Worm (Caenorhabditis elegans) whole organism, L1 larva: Measurements from ENCODE around the gene try-9.
A peak's percentile ranks its signal among the peaks of the same experiment; 100 is the strongest.

Experiments
- C04F5.9 ChIP-seq: sonication (generic microtip); optimal IDR thresholded peaks from 2 replicates; lab custom pipeline; 2016; ENCODE audit warnings: missing genetic modification characterization, missing compliant biosample characterization
- F16B12.6 ChIP-seq: fragments of 150-350 bp; optimal IDR thresholded peaks from 2 replicates; lab custom pipeline; 2014; ENCODE audit warnings: missing biosample characterization, missing genetic modification characterization
- Y116A8C.19 ChIP-seq: sonication (generic microtip); optimal IDR thresholded peaks from 2 replicates; lab custom pipeline; 2016; ENCODE audit warnings: missing compliant biosample characterization, missing genetic modification characterization, borderline replicate concordance
- blmp-1 ChIP-seq: fragments of 150-350 bp; optimal IDR thresholded peaks from 2 replicates; lab custom pipeline; 2014; ENCODE audit warnings: missing biosample characterization, missing genetic modification characterization
- ceh-82 ChIP-seq, 3 experiments: fragments of 150-350 bp in 1 of 3; sonication (generic microtip) in 2 of 3; optimal IDR thresholded peaks; 2 replicates each; lab custom pipeline; 2014 to 2017; ENCODE audit warnings: missing biosample characterization in 3 of 3, missing genetic modification characterization in 3 of 3
- ceh-90 ChIP-seq: sonication (generic microtip); optimal IDR thresholded peaks from 2 replicates; lab custom pipeline; 2016; ENCODE audit warnings: missing genetic modification characterization, missing compliant biosample characterization
- ces-1 ChIP-seq: fragments of 150-350 bp; optimal IDR thresholded peaks from 2 replicates; lab custom pipeline; 2014; ENCODE audit warnings: missing biosample characterization, missing genetic modification reagents, missing genetic modification characterization
- dpl-1 ChIP-seq, 3 experiments: fragments of 150-350 bp in 2 of 3; sonication (generic microtip) in 1 of 3; optimal IDR thresholded peaks; 2 replicates each; lab custom pipeline; 2014 to 2017; ENCODE audit warnings: missing biosample characterization in 3 of 3, missing genetic modification characterization in 3 of 3, missing genetic modification reagents in 3 of 3
- efl-1 ChIP-seq, 4 experiments: fragments of 150-350 bp; optimal IDR thresholded peaks in 3 of 4; peaks in 1 of 4; 1 replicate in 1 of 4; 2 replicates in 3 of 4; lab custom pipeline; 2014; ENCODE audit warnings: missing biosample characterization in 2 of 4, missing genetic modification characterization in 2 of 4, missing genetic modification reagents in 2 of 4
- egl-13 ChIP-seq: sonication (generic microtip); optimal IDR thresholded peaks from 2 replicates; lab custom pipeline; 2016; ENCODE audit warnings: missing genotype, missing genetic modification reagents, missing genetic modification characterization, missing compliant biosample characterization
- egl-27 ChIP-seq, 2 experiments: fragments of 150-350 bp in 1 of 2; sonication (generic microtip); optimal IDR thresholded peaks; 3 replicates each; lab custom pipeline; 2017 to 2018; ENCODE audit warnings: missing biosample characterization in 2 of 2, missing genetic modification characterization in 2 of 2, missing genetic modification reagents in 2 of 2
- elt-2 ChIP-seq: sonication (generic microtip); optimal IDR thresholded peaks from 2 replicates; lab custom pipeline; 2016; ENCODE audit warnings: missing genetic modification characterization, mild to moderate bottlenecking, inconsistent platforms, missing compliant biosample characterization, missing genetic modification reagents
- ets-5 ChIP-seq: fragments of 200-800 bp; sonication (Bioruptor generic); IDR thresholded peaks from 2 replicates; pipeline ENCODE4 v1.3.6; 2022; ENCODE audit warnings: missing genetic modification characterization, missing compliant biosample characterization
- fkh-10 ChIP-seq: sonication (generic microtip); optimal IDR thresholded peaks from 2 replicates; lab custom pipeline; 2017; ENCODE audit warnings: missing biosample characterization, missing genetic modification reagents, missing genetic modification characterization
- fos-1 ChIP-seq: fragments of 150-350 bp; optimal IDR thresholded peaks from 2 replicates; lab custom pipeline; 2014; ENCODE audit warnings: missing biosample characterization, missing genetic modification characterization
- grh-1 ChIP-seq: fragments of 200-800 bp; sonication (Bioruptor generic); IDR thresholded peaks from 2 replicates; pipeline ENCODE4 v1.3.6; 2022; ENCODE audit warnings: missing genetic modification reagents, missing genetic modification characterization, missing compliant biosample characterization
- hlh-4 ChIP-seq: sonication (generic microtip); optimal IDR thresholded peaks from 2 replicates; lab custom pipeline; 2016; ENCODE audit warnings: mild to moderate bottlenecking, missing genetic modification characterization, missing compliant biosample characterization
- hpl-2 ChIP-seq: fragments of 150-350 bp; optimal IDR thresholded peaks from 2 replicates; lab custom pipeline; 2014; ENCODE audit warnings: missing biosample characterization, missing genetic modification reagents, missing genetic modification characterization
- irx-1 ChIP-seq: sonication (generic microtip); optimal IDR thresholded peaks from 2 replicates; lab custom pipeline; 2016; ENCODE audit warnings: missing genetic modification characterization, missing compliant biosample characterization
- jun-1 ChIP-seq: fragments of 150-350 bp; optimal IDR thresholded peaks from 2 replicates; lab custom pipeline; 2014; ENCODE audit warnings: missing biosample characterization, missing genetic modification reagents, missing genetic modification characterization
- lin-13 ChIP-seq: fragments of 150-350 bp; optimal IDR thresholded peaks from 2 replicates; lab custom pipeline; 2014; ENCODE audit warnings: missing biosample characterization, missing genetic modification reagents, missing genetic modification characterization
- lin-14 ChIP-seq: fragments of 200-800 bp; sonication (Bioruptor generic); optimal IDR thresholded peaks from 2 replicates; lab custom pipeline; 2018; ENCODE audit warnings: mild to moderate bottlenecking, missing genetic modification characterization, moderate library complexity, missing compliant biosample characterization
- lin-15B ChIP-seq: fragments of 150-350 bp; sonication (generic microtip); optimal IDR thresholded peaks from 3 replicates; lab custom pipeline; 2014; ENCODE audit warnings: missing biosample characterization, missing genetic modification characterization
- lin-35 ChIP-seq, 2 experiments: fragments of 150-350 bp; optimal IDR thresholded peaks; 2 replicates each; lab custom pipeline; 2014; ENCODE audit warnings: missing biosample characterization in 2 of 2, missing genetic modification characterization in 2 of 2, missing genetic modification reagents in 2 of 2
- lin-39 ChIP-seq: fragments of 150-350 bp; optimal IDR thresholded peaks from 2 replicates; lab custom pipeline; 2014; ENCODE audit warnings: missing biosample characterization, missing genetic modification reagents, missing genetic modification characterization
- lir-3 ChIP-seq: sonication (generic microtip); optimal IDR thresholded peaks from 2 replicates; lab custom pipeline; 2016; ENCODE audit warnings: mild to moderate bottlenecking, missing genetic modification characterization, moderate library complexity, missing compliant biosample characterization; ENCODE audit not compliant: poor library complexity
- mdl-1 ChIP-seq, 2 experiments: fragments of 150-350 bp; optimal IDR thresholded peaks; 2 replicates each; lab custom pipeline; 2014 to 2017; ENCODE audit warnings: missing biosample characterization in 2 of 2, missing genetic modification characterization in 2 of 2, inconsistent platforms in 1 of 2
- nhr-19 ChIP-seq: fragments of 200-800 bp; sonication (Bioruptor generic); conservative IDR thresholded peaks from 2 replicates; pipeline ENCODE4 v1.3.6; 2022; ENCODE audit warnings: missing genetic modification characterization, missing compliant biosample characterization
- nhr-20 ChIP-seq: sonication (generic microtip); optimal IDR thresholded peaks from 2 replicates; lab custom pipeline; 2016; ENCODE audit warnings: mild to moderate bottlenecking, missing genetic modification characterization, missing compliant biosample characterization
- nhr-76 ChIP-seq: sonication (generic microtip); optimal IDR thresholded peaks from 2 replicates; lab custom pipeline; 2017; ENCODE audit warnings: missing biosample characterization, missing genetic modification characterization
- nhr-77 ChIP-seq: fragments of 150-350 bp; optimal IDR thresholded peaks from 2 replicates; lab custom pipeline; 2014; ENCODE audit warnings: missing biosample characterization, missing genetic modification characterization
- nhr-84 ChIP-seq: sonication (generic microtip); optimal IDR thresholded peaks from 2 replicates; lab custom pipeline; 2017; ENCODE audit warnings: missing biosample characterization, missing genetic modification characterization
- nhr-85 ChIP-seq: sonication (generic microtip); peaks from one replicate; lab custom pipeline; 2016; ENCODE audit warnings: missing genetic modification characterization, inconsistent platforms, missing compliant biosample characterization
- sox-4 ChIP-seq: sonication (generic microtip); optimal IDR thresholded peaks from 2 replicates; lab custom pipeline; 2016; ENCODE audit warnings: missing genetic modification characterization, missing compliant biosample characterization
- swsn-7 ChIP-seq: sonication (generic microtip); optimal IDR thresholded peaks from 2 replicates; lab custom pipeline; 2016; ENCODE audit warnings: missing genetic modification characterization, missing compliant biosample characterization
- unc-30 ChIP-seq: sonication (generic microtip); optimal IDR thresholded peaks from 2 replicates; lab custom pipeline; 2017; ENCODE audit warnings: missing biosample characterization, missing genetic modification characterization
- unc-86 ChIP-seq: sonication (generic microtip); optimal IDR thresholded peaks from 2 replicates; lab custom pipeline; 2016; ENCODE audit warnings: missing genetic modification characterization, missing compliant biosample characterization
- vab-15 ChIP-seq: sonication (generic microtip); optimal IDR thresholded peaks from 2 replicates; lab custom pipeline; 2017; ENCODE audit warnings: missing genotype, mild to moderate bottlenecking, missing genetic modification characterization, missing compliant biosample characterization
- zag-1 ChIP-seq: fragments of 150-350 bp; optimal IDR thresholded peaks from 2 replicates; lab custom pipeline; 2014; ENCODE audit warnings: missing biosample characterization, missing genetic modification characterization
- zip-4 ChIP-seq: fragments of 200-800 bp; sonication (Bioruptor generic); optimal IDR thresholded peaks from 2 replicates; lab custom pipeline; 2018; ENCODE audit warnings: mild to moderate bottlenecking, missing genetic modification characterization, moderate library complexity, missing compliant biosample characterization

Gene try-9

ce11 chrII:4359219-4359618, 8.8 kb upstream of the try-9 start:
- TF ChIP-seq nhr-76 (tag; lab: Kevin White, UChicago), result no peak
- no peak for TF ChIP-seq efl-1 (optimal IDR thresholded peaks at IDR 0.05; lab: Kevin White, UChicago)
- TF ChIP-seq efl-1 (GFP tag; optimal IDR thresholded peaks at IDR 0.05 in 1 of 2; lab: Kevin White, UChicago), result peak in 1 of 2 experiments; percentile 4

ce11 chrII:4362088-4362487, 5.9 kb upstream of the try-9 start:
- TF ChIP-seq hlh-4 (tag; lab: Kevin White, UChicago) (no peak), ceh-82 (tag; optimal IDR thresholded peaks at IDR 0.05; lab: Kevin White, UChicago) (no peak), lin-14 (GFP tag; lab: Kevin White, UChicago) (peak; percentile 48), nhr-20 (peak; percentile 1), unc-86 (tag; lab: Kevin White, UChicago) (no peak), ets-5 (GFP tag; lab: Robert Waterston, UW) (no peak), ceh-90 (tag; lab: Kevin White, UChicago) (no peak), sox-4 (tag; lab: Kevin White, UChicago) (no peak), C04F5.9 (no peak), ces-1 (GFP tag; lab: Kevin White, UChicago) (no peak), unc-30 (no peak), jun-1 (peak; percentile 4), lin-13 (GFP tag; lab: Kevin White, UChicago) (no peak), grh-1 (peak; percentile 96), nhr-19 (GFP tag; lab: Robert Waterston, UW) (no peak), efl-1 (optimal IDR thresholded peaks at IDR 0.05; lab: Kevin White, UChicago) (no peak), efl-1 (GFP tag; optimal IDR thresholded peaks at IDR 0.05 in 1 of 2; lab: Kevin White, UChicago) (peak in 1 of 2 experiments; percentile 87), F16B12.6 (tag; lab: Kevin White, UChicago) (no peak), swsn-7 (tag; lab: Kevin White, UChicago) (no peak), nhr-85 (tag; lab: Kevin White, UChicago) (peak; percentile 63), lin-39 (tag; lab: Kevin White, UChicago) (no peak), fkh-10 (GFP tag; lab: Kevin White, UChicago) (no peak)
- TF ChIP-seq, all 84 proteins: peak for 6

ce11 chrII:4369715-4370114, 1.7 kb downstream of the try-9 start:
- TF ChIP-seq swsn-7 (tag; lab: Kevin White, UChicago), result no peak
- no peak for TF ChIP-seq mdl-1 (tag; optimal IDR thresholded peaks at IDR 0.05; lab: Kevin White, UChicago)
- TF ChIP-seq F16B12.6 (tag; lab: Kevin White, UChicago), result no peak
- no peak for TF ChIP-seq zag-1 (tag; lab: Kevin White, UChicago)
- no peak for TF ChIP-seq unc-30
- TF ChIP-seq lin-39 (tag; lab: Kevin White, UChicago), result no peak
- TF ChIP-seq irx-1, result no peak
- TF ChIP-seq lir-3 (tag; lab: Kevin White, UChicago), result no peak
- TF ChIP-seq grh-1, result no peak
- TF ChIP-seq lin-15B, result no peak
- TF ChIP-seq elt-2 (tag; lab: Kevin White, UChicago), result no peak
- no peak for TF ChIP-seq vab-15 (tag; lab: Kevin White, UChicago)
- TF ChIP-seq Y116A8C.19, result no peak
- TF ChIP-seq nhr-84 (tag; lab: Kevin White, UChicago), result no peak
- no peak for TF ChIP-seq jun-1
- TF ChIP-seq lin-14 (GFP tag; lab: Kevin White, UChicago), result no peak
- TF ChIP-seq hpl-2 (GFP tag; lab: Kevin White, UChicago), result no peak
- TF ChIP-seq nhr-76 (tag; lab: Kevin White, UChicago), result no peak
- TF ChIP-seq egl-13 (tag; lab: Kevin White, UChicago), result no peak
- no peak for TF ChIP-seq ceh-82 (tag; optimal IDR thresholded peaks at IDR 0.05; lab: Kevin White, UChicago)

- TF ChIP-seq egl-27 (tag; optimal IDR thresholded peaks at IDR 0.05; lab: Kevin White, UChicago) (no peak), zip-4 (GFP tag; lab: Kevin White, UChicago) (no peak), egl-13 (tag; lab: Kevin White, UChicago) (no peak), dpl-1 (GFP tag; optimal IDR thresholded peaks at IDR 0.05; lab: Kevin White, UChicago) (no peak), nhr-77 (tag; lab: Kevin White, UChicago) (no peak), lin-35 (GFP tag; optimal IDR thresholded peaks at IDR 0.05; lab: Kevin White, UChicago) (no peak), fos-1 (tag; lab: Kevin White, UChicago) (no peak), Y116A8C.19 (no peak), lir-3 (tag; lab: Kevin White, UChicago) (no peak), blmp-1 (tag; lab: Kevin White, UChicago) (no peak)
These were observed 2.8 kb downstream of the try-9 start for ce11 chrII:4370842-4371241.
